Fruit fly (Drosophila melanogaster) whole organism, prepupa: ENCODE measurements around the gene mrn.

Experiments used
- Blimp-1 ChIP-seq: fragments of 200-800 bp; sonication (Bioruptor generic); optimal IDR thresholded peaks from 3 replicates; lab custom pipeline; 2017; ENCODE audit warnings: missing biosample characterization, missing genetic modification characterization, mild to moderate bottlenecking, moderate library complexity, missing genetic modification reagents
- CG10631 ChIP-seq: fragments of 200-800 bp; sonication (Bioruptor generic); optimal IDR thresholded peaks from 2 replicates; lab custom pipeline; 2016; ENCODE audit warnings: missing biosample characterization, missing genetic modification characterization
- CG10669 ChIP-seq: fragments of 200-800 bp; sonication (Bioruptor generic); optimal IDR thresholded peaks from 3 replicates; lab custom pipeline; 2018; ENCODE audit warnings: missing biosample characterization, mild to moderate bottlenecking, missing genetic modification characterization, moderate library complexity
- CG11294 ChIP-seq: fragments of 200-800 bp; sonication (Bioruptor generic); IDR thresholded peaks from 2 replicates; pipeline ENCODE4 v1.3.6; 2022; ENCODE audit warnings: missing biosample characterization, missing genetic modification characterization
- CG11762 ChIP-seq: fragments of 200-800 bp; sonication (Bioruptor generic); optimal IDR thresholded peaks from 3 replicates; lab custom pipeline; 2016; ENCODE audit warnings: missing biosample characterization, missing genetic modification characterization; ENCODE audit not compliant: insufficient read depth
- CG15336 ChIP-seq: fragments of 200-800 bp; sonication (Bioruptor generic); IDR thresholded peaks from 2 replicates; pipeline ENCODE4 v1.3.6; 2022; ENCODE audit warnings: missing biosample characterization, missing genetic modification characterization
- CG1621 ChIP-seq: fragments of 200-800 bp; sonication (Bioruptor generic); optimal IDR thresholded peaks from 3 replicates; lab custom pipeline; 2018; ENCODE audit warnings: missing biosample characterization, mild to moderate bottlenecking, missing genetic modification characterization
- CG3032 ChIP-seq: fragments of 200-800 bp; optimal IDR thresholded peaks from 2 replicates; lab custom pipeline; 2019; ENCODE audit warnings: missing biosample characterization, mild to moderate bottlenecking, missing genetic modification characterization, moderate library complexity
- CG3919 ChIP-seq: fragments of 200-800 bp; sonication (Bioruptor generic); optimal IDR thresholded peaks from 3 replicates; lab custom pipeline; 2016; ENCODE audit warnings: missing biosample characterization, missing genetic modification characterization
- CG6163 ChIP-seq: fragments of 200-800 bp; sonication (Bioruptor generic); IDR thresholded peaks from 3 replicates; pipeline ENCODE4 v1.3.6; 2022; ENCODE audit warnings: missing biosample characterization, missing genetic modification characterization
- CG6792 ChIP-seq: fragments of 200-800 bp; sonication (Bioruptor generic); optimal IDR thresholded peaks from 3 replicates; lab custom pipeline; 2016; ENCODE audit warnings: missing biosample characterization, missing genetic modification characterization
- CG6808 ChIP-seq: fragments of 200-800 bp; sonication (Bioruptor generic); optimal IDR thresholded peaks from 3 replicates; lab custom pipeline; 2017; ENCODE audit warnings: missing biosample characterization, missing genetic modification characterization, mild to moderate bottlenecking, moderate library complexity, missing genetic modification reagents
- CG6854 ChIP-seq: fragments of 200-800 bp; sonication (Bioruptor generic); optimal IDR thresholded peaks from 2 replicates; lab custom pipeline; 2017; ENCODE audit warnings: missing biosample characterization, mild to moderate bottlenecking, missing genetic modification characterization
- CG7368 ChIP-seq: fragments of 200-800 bp; sonication (Bioruptor generic); optimal IDR thresholded peaks from 3 replicates; lab custom pipeline; 2016; ENCODE audit warnings: missing biosample characterization, missing genetic modification characterization
- Eip75B ChIP-seq: fragments of 200-800 bp; sonication (Bioruptor generic); optimal IDR thresholded peaks from 3 replicates; lab custom pipeline; 2016; ENCODE audit warnings: missing biosample characterization, missing genetic modification characterization
- Eip78C ChIP-seq: fragments of 200-800 bp; sonication (Bioruptor generic); peaks from one replicate; lab custom pipeline; 2016; ENCODE audit warnings: missing biosample characterization, missing genetic modification characterization
- Eip93F ChIP-seq: fragments of 200-800 bp; sonication (Bioruptor generic); optimal IDR thresholded peaks from 2 replicates; lab custom pipeline; 2016; ENCODE audit warnings: missing biosample characterization, mild to moderate bottlenecking, missing genetic modification characterization
- Ets96B ChIP-seq: fragments of 200-800 bp; optimal IDR thresholded peaks from 2 replicates; lab custom pipeline; 2019; ENCODE audit warnings: missing biosample characterization, mild to moderate bottlenecking, missing genetic modification characterization, moderate library complexity
- Hr38 ChIP-seq: sonication (Bioruptor generic); optimal IDR thresholded peaks from 2 replicates; lab custom pipeline; 2016; ENCODE audit warnings: missing biosample characterization, missing genetic modification characterization
- Hr39 ChIP-seq: fragments of 200-800 bp; sonication (Bioruptor generic); optimal IDR thresholded peaks from 2 replicates; lab custom pipeline; 2016; ENCODE audit warnings: missing biosample characterization, missing genetic modification characterization
- Lpt ChIP-seq: fragments of 200-800 bp; sonication (Bioruptor generic); optimal IDR thresholded peaks from 3 replicates; lab custom pipeline; 2016; ENCODE audit warnings: missing biosample characterization, missing genetic modification characterization
- Met ChIP-seq: fragments of 200-800 bp; sonication (Bioruptor generic); optimal IDR thresholded peaks from 3 replicates; lab custom pipeline; 2016; ENCODE audit warnings: missing biosample characterization, missing genetic modification characterization
- OdsH ChIP-seq: fragments of 200-800 bp; sonication (Bioruptor generic); optimal IDR thresholded peaks from 3 replicates; lab custom pipeline; 2016; ENCODE audit warnings: missing biosample characterization, missing genetic modification characterization
- Sox102F ChIP-seq: fragments of 200-800 bp; sonication (Bioruptor generic); optimal IDR thresholded peaks from 2 replicates; lab custom pipeline; 2016; ENCODE audit warnings: missing biosample characterization, mild to moderate bottlenecking, missing genetic modification characterization
- achi ChIP-seq: fragments of 200-800 bp; sonication (Bioruptor generic); optimal IDR thresholded peaks from 3 replicates; lab custom pipeline; 2016; ENCODE audit warnings: missing biosample characterization, missing genetic modification characterization
- acj6 ChIP-seq: fragments of 200-800 bp; sonication (Bioruptor generic); optimal IDR thresholded peaks from 3 replicates; lab custom pipeline; 2016; ENCODE audit warnings: missing biosample characterization, missing genetic modification characterization
- dsx ChIP-seq: fragments of 200-800 bp; optimal IDR thresholded peaks from 3 replicates; lab custom pipeline; 2019; ENCODE audit warnings: missing biosample characterization, mild to moderate bottlenecking, missing genetic modification characterization, moderate library complexity; ENCODE audit not compliant: poor library complexity, severe bottlenecking
- eg ChIP-seq: fragments of 200-800 bp; sonication (Bioruptor generic); IDR thresholded peaks from 3 replicates; pipeline ENCODE4 v1.3.6; 2022; ENCODE audit warnings: missing biosample characterization, missing genetic modification characterization
- fd59A ChIP-seq: fragments of 200-800 bp; sonication (Bioruptor generic); optimal IDR thresholded peaks from 2 replicates; lab custom pipeline; 2017; ENCODE audit warnings: missing biosample characterization, mild to moderate bottlenecking, missing genetic modification characterization, missing genetic modification reagents
- fd85E ChIP-seq: fragments of 200-800 bp; sonication (Bioruptor generic); optimal IDR thresholded peaks from 3 replicates; lab custom pipeline; 2016; ENCODE audit warnings: missing biosample characterization, missing genetic modification characterization
- fkh ChIP-seq: fragments of 200-800 bp; sonication (Bioruptor generic); optimal IDR thresholded peaks from 3 replicates; lab custom pipeline; 2017; ENCODE audit warnings: missing biosample characterization, mild to moderate bottlenecking, missing genetic modification characterization, moderate library complexity
- net ChIP-seq: fragments of 200-800 bp; sonication (Bioruptor generic); optimal IDR thresholded peaks from 3 replicates; lab custom pipeline; 2016; ENCODE audit warnings: missing biosample characterization, missing genetic modification characterization
- pdm3 ChIP-seq: fragments of 200-800 bp; sonication (Bioruptor generic); optimal IDR thresholded peaks from 3 replicates; lab custom pipeline; 2016; ENCODE audit warnings: missing biosample characterization, missing genetic modification characterization
- spab ChIP-seq: fragments of 200-800 bp; sonication (Bioruptor generic); optimal IDR thresholded peaks from 2 replicates; lab custom pipeline; 2017; ENCODE audit warnings: missing biosample characterization, mild to moderate bottlenecking, missing genetic modification characterization, missing genetic modification reagents
- ss ChIP-seq, 2 experiments: fragments of 200-800 bp; sonication (Bioruptor generic); optimal IDR thresholded peaks; 2 replicates in 1 of 2; 3 replicates in 1 of 2; lab custom pipeline; 2017 to 2018; ENCODE audit warnings: mild to moderate bottlenecking in 2 of 2, missing biosample characterization in 2 of 2, missing genetic modification characterization in 2 of 2, moderate library complexity in 1 of 2
- svp ChIP-seq: fragments of 200-800 bp; sonication (Bioruptor generic); peaks from one replicate; lab custom pipeline; 2016; ENCODE audit warnings: missing biosample characterization, missing genetic modification characterization
- vri ChIP-seq: fragments of 200-800 bp; sonication (Bioruptor generic); optimal IDR thresholded peaks from 3 replicates; lab custom pipeline; 2016; ENCODE audit warnings: missing biosample characterization, mild to moderate bottlenecking, missing genetic modification characterization

Gene mrn

DNA sequence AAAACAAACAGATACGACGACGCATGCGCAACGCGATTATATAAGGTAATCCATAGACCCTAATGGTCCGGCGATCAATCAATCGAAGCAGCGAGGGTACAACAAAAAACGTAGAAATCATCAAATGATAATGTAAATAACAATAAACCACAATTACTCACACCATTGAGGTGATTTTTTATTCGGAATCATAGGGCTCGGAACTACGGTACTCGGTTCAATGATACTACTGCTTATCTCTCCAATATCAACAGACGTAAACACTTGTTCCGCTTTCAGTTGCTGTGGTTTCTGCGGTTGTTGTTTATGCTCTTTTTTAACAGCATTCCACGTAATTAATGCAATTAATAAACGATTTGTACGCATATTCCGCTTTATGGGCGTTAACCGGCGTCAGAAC, 17.6 kb upstream of the mrn start:
- TF ChIP-seq CG6163 (GFP tag; lab: Robert Waterston, UW) (no peak), fkh (GFP tag; lab: Kevin White, UChicago) (peak; percentile 69)

DNA sequence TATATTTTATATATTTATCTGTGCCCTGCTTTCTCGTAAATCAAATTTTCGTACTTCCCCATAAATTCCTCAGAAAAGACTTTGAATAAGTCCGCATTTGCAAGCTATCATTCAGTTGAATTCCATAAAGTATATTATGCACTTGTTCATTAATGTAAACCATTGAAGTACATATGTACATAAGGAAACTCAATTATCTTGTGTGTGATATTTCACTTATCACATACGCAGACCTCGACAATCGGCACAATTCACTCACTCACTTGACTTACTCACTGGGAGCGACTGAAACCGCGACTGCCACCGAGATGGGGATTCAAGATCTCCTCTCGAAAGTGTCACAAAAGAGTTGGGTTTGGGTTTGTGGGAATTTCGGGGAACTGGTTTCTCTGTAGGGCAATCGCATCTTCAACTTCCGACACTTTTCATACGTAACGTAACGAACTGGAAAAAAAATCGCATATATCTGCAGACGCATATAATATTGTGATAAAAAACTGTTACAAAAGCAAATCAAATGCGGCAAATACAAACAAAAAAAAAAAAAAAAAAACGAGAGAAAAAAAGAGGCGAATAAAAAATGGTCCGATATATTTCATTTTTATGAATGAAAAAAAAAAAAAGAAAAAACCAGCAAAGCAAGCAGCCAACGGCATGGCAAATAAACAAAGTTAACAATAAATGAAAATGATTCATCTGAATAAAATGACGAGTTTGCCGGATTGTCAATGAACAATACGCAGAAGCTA, 16.9 kb upstream of the mrn start:
- TF ChIP-seq Sox102F (GFP tag; lab: Kevin White, UChicago), result peak; percentile 37
- TF ChIP-seq Eip78C, result peak; percentile 78
- peak; percentile 39 for TF ChIP-seq CG6854 (GFP tag; lab: Kevin White, UChicago)
- peak; percentile 50 for TF ChIP-seq vri (GFP tag; lab: Kevin White, UChicago)
- TF ChIP-seq fd59A (GFP tag; lab: Kevin White, UChicago), result no peak
- no peak for TF ChIP-seq Hr38
- TF ChIP-seq CG11294 (GFP tag; lab: Robert Waterston, UW), result no peak
- TF ChIP-seq Met (GFP tag; lab: Kevin White, UChicago), result peak; percentile 11
- TF ChIP-seq CG6808 (GFP tag; lab: Kevin White, UChicago), result peak; percentile 37
- TF ChIP-seq Eip75B (GFP tag; lab: Kevin White, UChicago), result peak; percentile 31
- peak; percentile 7 for TF ChIP-seq achi (GFP tag; lab: Kevin White, UChicago)
- TF ChIP-seq fkh (GFP tag; lab: Kevin White, UChicago), result peak; percentile 60
- peak; percentile 40 for TF ChIP-seq Blimp-1 (GFP tag; lab: Kevin White, UChicago)
- TF ChIP-seq Eip93F, result peak; percentile 9
- TF ChIP-seq ss (GFP tag; optimal IDR thresholded peaks at IDR 0.05; lab: Kevin White, UChicago), result peak in 1 of 2 experiments; percentile 47

DNA sequence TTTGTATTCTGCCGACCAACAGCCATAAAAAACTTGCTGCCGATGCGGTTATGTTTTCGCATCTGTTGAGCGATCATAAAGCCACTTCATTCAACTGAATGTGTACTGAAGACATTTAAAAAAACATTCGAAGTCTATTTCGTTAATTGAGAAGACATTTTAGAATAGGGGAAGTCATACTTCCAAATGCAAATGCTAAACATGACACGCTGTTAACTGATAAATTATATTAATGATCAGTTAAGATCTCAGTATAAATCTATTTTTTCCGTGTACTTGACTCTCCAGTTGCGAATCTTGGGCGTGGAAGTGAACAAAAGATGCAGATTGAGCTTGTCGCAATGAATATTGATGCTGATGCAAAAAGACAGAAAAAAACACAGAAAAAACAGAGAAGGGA, 15.6 kb upstream of the mrn start:
- peak; percentile 13 for TF ChIP-seq Lpt (GFP tag; lab: Kevin White, UChicago)
- peak in 1 of 2 experiments; percentile 45 for TF ChIP-seq ss (GFP tag; optimal IDR thresholded peaks at IDR 0.05; lab: Kevin White, UChicago)
- TF ChIP-seq eg (GFP tag; lab: Robert Waterston, UW), result 0 out of 3 replicates have a peak, but pooled peaks have one; percentile 21
- TF ChIP-seq CG7368 (GFP tag; lab: Kevin White, UChicago), result peak; percentile 38
- peak; percentile 90 for TF ChIP-seq Eip78C
- TF ChIP-seq CG10669, result peak; percentile 38
- TF ChIP-seq Eip75B (GFP tag; lab: Kevin White, UChicago), result peak; percentile 46
- no peak for TF ChIP-seq CG11294 (GFP tag; lab: Robert Waterston, UW)
- peak; percentile 25 for TF ChIP-seq achi (GFP tag; lab: Kevin White, UChicago)
- peak; percentile 49 for TF ChIP-seq OdsH (GFP tag; lab: Kevin White, UChicago)
- peak; percentile 21 for TF ChIP-seq net (GFP tag; lab: Kevin White, UChicago)
- peak; percentile 55 for TF ChIP-seq CG3919
- no peak for TF ChIP-seq Hr39 (GFP tag; lab: Kevin White, UChicago)
- peak; percentile 6 for TF ChIP-seq CG11762 (GFP tag; lab: Kevin White, UChicago)
- TF ChIP-seq CG6792 (GFP tag; lab: Kevin White, UChicago), result peak; percentile 11
- TF ChIP-seq svp (GFP tag; lab: Kevin White, UChicago), result no peak
- peak; percentile 30 for TF ChIP-seq CG3032
- TF ChIP-seq dsx, result peak; percentile 54
- TF ChIP-seq fd85E, result no peak
- TF ChIP-seq spab (GFP tag; lab: Kevin White, UChicago), result no peak
- peak; percentile 53 for TF ChIP-seq pdm3 (GFP tag; lab: Kevin White, UChicago)
- TF ChIP-seq Ets96B, result peak; percentile 47
- TF ChIP-seq acj6 (GFP tag; lab: Kevin White, UChicago), result peak; percentile 24
- TF ChIP-seq CG6163 (GFP tag; lab: Robert Waterston, UW), result peak; percentile 43; the same call in 2 of the 3 replicates
- no peak; the same call in 1 of the 2 replicates for TF ChIP-seq CG15336 (GFP tag; lab: Robert Waterston, UW)
- TF ChIP-seq CG10631 (GFP tag; lab: Kevin White, UChicago), result peak; percentile 18
- TF ChIP-seq CG1621 (tag; lab: Kevin White, UChicago), result peak; percentile 14
